Worm (Caenorhabditis elegans) whole organism, early embryonic: ENCODE measurements around the gene M04D8.7.

Experiments used
- B0310.2 ChIP-seq: sonication (generic microtip); optimal IDR thresholded peaks from 2 replicates; lab custom pipeline; 2016; ENCODE audit warnings: mild to moderate bottlenecking, missing genetic modification characterization, missing compliant biosample characterization
- aly-1 ChIP-seq: sonication (generic microtip); optimal IDR thresholded peaks from 2 replicates; lab custom pipeline; 2016; ENCODE audit warnings: missing genetic modification characterization, missing compliant biosample characterization
- ama-1 ChIP-seq: fragments of 150-350 bp; optimal IDR thresholded peaks from 2 replicates; lab custom pipeline; 2014
- ceh-13 ChIP-seq: fragments of 200-800 bp; sonication (Bioruptor generic); optimal IDR thresholded peaks from 2 replicates; lab custom pipeline; 2018; ENCODE audit warnings: mild to moderate bottlenecking, missing genetic modification characterization, missing compliant biosample characterization
- ceh-36 ChIP-seq: sonication (generic microtip); optimal IDR thresholded peaks from 2 replicates; lab custom pipeline; 2016; ENCODE audit warnings: missing genetic modification characterization, inconsistent platforms, missing compliant biosample characterization
- ets-7 ChIP-seq: sonication (generic microtip); optimal IDR thresholded peaks from 2 replicates; lab custom pipeline; 2016; ENCODE audit warnings: missing genotype, missing genetic modification characterization, missing compliant biosample characterization
- flt-1 ChIP-seq: fragments of 200-800 bp; sonication (Bioruptor generic); IDR thresholded peaks from 2 replicates; pipeline ENCODE4 v1.3.6; 2022; ENCODE audit warnings: missing genetic modification characterization, missing compliant biosample characterization
- hmbx-1 ChIP-seq: sonication (generic microtip); optimal IDR thresholded peaks from 2 replicates; lab custom pipeline; 2016; ENCODE audit warnings: mild to moderate bottlenecking, missing genetic modification characterization, missing compliant biosample characterization
- hmg-4 ChIP-seq: fragments of 200-800 bp; sonication (Bioruptor generic); optimal IDR thresholded peaks from 2 replicates; lab custom pipeline; 2018; ENCODE audit warnings: mild to moderate bottlenecking, missing genetic modification characterization, missing compliant biosample characterization
- hnd-1 ChIP-seq: sonication (generic microtip); optimal IDR thresholded peaks from 2 replicates; lab custom pipeline; 2016; ENCODE audit warnings: missing genetic modification characterization, missing compliant biosample characterization
- pes-1 ChIP-seq: fragments of 200-800 bp; sonication (Bioruptor generic); IDR thresholded peaks from 2 replicates; pipeline ENCODE4 v1.3.6; 2022; ENCODE audit warnings: missing genetic modification reagents, missing genetic modification characterization, missing compliant biosample characterization
- scrt-1 ChIP-seq: fragments of 200-800 bp; sonication (Bioruptor generic); IDR thresholded peaks from 2 replicates; pipeline ENCODE4 v1.3.6; 2022; ENCODE audit warnings: missing genetic modification characterization, missing compliant biosample characterization
- tbx-11 ChIP-seq: fragments of 200-800 bp; sonication (Bioruptor generic); IDR thresholded peaks from 2 replicates; pipeline ENCODE4 v1.3.6; 2022; ENCODE audit warnings: missing genetic modification characterization, missing compliant biosample characterization
- tra-4 ChIP-seq: sonication (generic microtip); optimal IDR thresholded peaks from 2 replicates; lab custom pipeline; 2017; ENCODE audit warnings: missing genetic modification characterization, missing compliant biosample characterization

DNA sequence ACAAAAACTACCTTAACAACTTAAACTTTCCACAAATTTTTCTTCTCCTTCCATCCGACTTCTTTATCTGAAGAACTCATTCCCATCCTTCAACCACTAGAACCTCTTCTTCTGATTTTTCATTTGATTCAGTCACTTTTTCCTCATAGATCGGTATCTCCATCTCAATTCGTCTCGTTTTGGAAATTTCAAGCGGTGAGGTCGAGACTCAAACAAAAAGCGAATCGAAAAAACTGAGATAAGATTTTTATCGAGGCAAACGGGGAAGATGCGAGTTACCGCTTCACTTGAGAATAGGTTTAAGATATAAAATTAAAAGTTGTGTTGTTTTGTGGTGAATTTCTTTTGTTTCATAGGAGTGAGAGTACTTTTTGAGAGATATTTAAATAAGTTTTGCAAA lies 45.9 kb upstream of the M04D8.7 start:
- TF ChIP-seq ceh-36 (tag; lab: Kevin White, UChicago) (no peak), ama-1 (no peak), tra-4 (tag; lab: Kevin White, UChicago) (no peak), ets-7 (tag; lab: Kevin White, UChicago) (no peak), ceh-13 (no peak), hmg-4 (GFP tag; lab: Kevin White, UChicago) (no peak), hnd-1 (tag; lab: Kevin White, UChicago) (no peak), pes-1 (GFP tag; lab: Robert Waterston, UW) (no peak), scrt-1 (GFP tag; lab: Robert Waterston, UW) (no peak), flt-1 (no peak), B0310.2 (tag; lab: Kevin White, UChicago) (no peak), aly-1 (no peak), tbx-11 (GFP tag; lab: Robert Waterston, UW) (no peak), hmbx-1 (no peak)
